Worm (Caenorhabditis elegans) whole organism, L2 larva: ENCODE measurements around the gene Y32B12B.1.

ENCODE experiments used
- crh-2 ChIP-seq: sonication (generic microtip); optimal IDR thresholded peaks from 2 replicates; lab custom pipeline; 2017; ENCODE audit warnings: missing biosample characterization, missing genetic modification characterization
- egl-27 ChIP-seq: sonication (generic microtip); optimal IDR thresholded peaks from 3 replicates; lab custom pipeline; 2017; ENCODE audit warnings: missing biosample characterization, missing genetic modification reagents, missing genetic modification characterization
- fos-1 ChIP-seq: fragments of 150-350 bp; optimal IDR thresholded peaks from 2 replicates; lab custom pipeline; 2014; ENCODE audit warnings: missing biosample characterization, missing genetic modification characterization
- mab-5 ChIP-seq: fragments of 150-350 bp; optimal IDR thresholded peaks from 2 replicates; lab custom pipeline; 2014; ENCODE audit warnings: missing biosample characterization, missing genetic modification characterization
- mdl-1 ChIP-seq, 2 experiments: fragments of 150-350 bp in 1 of 2; sonication (generic microtip) in 1 of 2; optimal IDR thresholded peaks; 2 replicates each; lab custom pipeline; 2017; ENCODE audit warnings: missing biosample characterization in 2 of 2, missing genetic modification characterization in 2 of 2
- nhr-237 ChIP-seq: fragments of 150-350 bp; optimal IDR thresholded peaks from 2 replicates; lab custom pipeline; 2014; ENCODE audit warnings: missing biosample characterization, missing genetic modification characterization
- skn-1 ChIP-seq: sonication (generic microtip); optimal IDR thresholded peaks from 2 replicates; lab custom pipeline; 2017; ENCODE audit warnings: missing biosample characterization, missing genetic modification characterization
- unc-39 ChIP-seq: fragments of 150-350 bp; optimal IDR thresholded peaks from 2 replicates; lab custom pipeline; 2014; ENCODE audit warnings: missing biosample characterization, missing genetic modification characterization

ce11 chrV:16487474-16487873 is 49.3 kb upstream of the Y32B12B.1 start, which contains the start of gene Y32B12A.5:
- no peak for TF ChIP-seq mdl-1 (tag; optimal IDR thresholded peaks at IDR 0.05; lab: Kevin White, UChicago)
- no peak for TF ChIP-seq crh-2 (tag; lab: Kevin White, UChicago)
- TF ChIP-seq unc-39 (tag; lab: Kevin White, UChicago), result no peak
- TF ChIP-seq nhr-237 (tag; lab: Kevin White, UChicago), result no peak
- no peak for TF ChIP-seq mab-5 (tag; lab: Kevin White, UChicago)
- no peak for TF ChIP-seq fos-1 (tag; lab: Kevin White, UChicago)
- no peak for TF ChIP-seq skn-1 (tag; lab: Kevin White, UChicago)
- TF ChIP-seq egl-27 (tag; lab: Kevin White, UChicago), result no peak
